Fruit fly (Drosophila melanogaster) whole organism, embryonic: ENCODE results near the gene kri.
A peak's percentile ranks its signal among the peaks of the same experiment; 100 is the strongest.

Experiments used
- Asciz ChIP-seq: fragments of 200-800 bp; sonication (Bioruptor generic); optimal IDR thresholded peaks from 2 replicates; lab custom pipeline; 2017; ENCODE audit warnings: missing biosample characterization, mild to moderate bottlenecking, missing genetic modification characterization, missing genetic modification reagents
- B-H2 ChIP-seq: fragments of 200-800 bp; sonication (Bioruptor generic); optimal IDR thresholded peaks from 2 replicates; lab custom pipeline; 2018; ENCODE audit warnings: missing biosample characterization, mild to moderate bottlenecking, missing genetic modification characterization
- CG1024 ChIP-seq: fragments of 200-800 bp; sonication (Bioruptor generic); IDR thresholded peaks from 2 replicates; pipeline ENCODE4 v1.3.6; 2022; ENCODE audit warnings: missing biosample characterization, missing genetic modification characterization
- CG10321 ChIP-seq: fragments of 200-800 bp; sonication (Bioruptor generic); IDR thresholded peaks from 2 replicates; pipeline ENCODE4 v1.3.6; 2022; ENCODE audit warnings: missing biosample characterization, missing genetic modification characterization
- CG10979 ChIP-seq: fragments of 200-800 bp; sonication (Bioruptor generic); optimal IDR thresholded peaks from 2 replicates; lab custom pipeline; 2018; ENCODE audit warnings: missing biosample characterization, mild to moderate bottlenecking, missing genetic modification characterization, moderate library complexity
- CG12104 ChIP-seq: fragments of 200-800 bp; sonication (Bioruptor generic); optimal IDR thresholded peaks from 3 replicates; lab custom pipeline; 2016; ENCODE audit warnings: missing biosample characterization, missing genetic modification characterization
- CG12942 ChIP-seq: fragments of 200-800 bp; sonication (Bioruptor generic); optimal IDR thresholded peaks from 3 replicates; lab custom pipeline; 2016; ENCODE audit warnings: missing biosample characterization, missing genetic modification characterization
- CG16815 ChIP-seq: fragments of 200-800 bp; sonication (Bioruptor generic); optimal IDR thresholded peaks from 3 replicates; lab custom pipeline; 2017; ENCODE audit warnings: missing biosample characterization, mild to moderate bottlenecking, missing genetic modification characterization
- CG17385 ChIP-seq: fragments of 200-800 bp; sonication (Bioruptor generic); optimal IDR thresholded peaks from 3 replicates; lab custom pipeline; 2018; ENCODE audit warnings: missing biosample characterization, mild to moderate bottlenecking, missing genetic modification characterization
- CG18476 ChIP-seq: fragments of 200-800 bp; sonication (Bioruptor generic); optimal IDR thresholded peaks from 2 replicates; lab custom pipeline; 2016; ENCODE audit warnings: missing biosample characterization, mild to moderate bottlenecking, missing genetic modification characterization
- CG2129 ChIP-seq: fragments of 200-800 bp; sonication (Bioruptor generic); IDR thresholded peaks from 2 replicates; pipeline ENCODE4 v1.3.6; 2022; ENCODE audit warnings: missing biosample characterization, missing genetic modification characterization; ENCODE audit not compliant: partially characterized antibody
- CG2875 ChIP-seq: fragments of 200-800 bp; sonication (Bioruptor generic); optimal IDR thresholded peaks from 2 replicates; lab custom pipeline; 2017; ENCODE audit warnings: missing biosample characterization, mild to moderate bottlenecking, missing genetic modification characterization, missing genetic modification reagents
- CG30020 ChIP-seq: fragments of 200-800 bp; optimal IDR thresholded peaks from 2 replicates; lab custom pipeline; 2019; ENCODE audit warnings: missing biosample characterization, mild to moderate bottlenecking, missing genetic modification characterization, moderate library complexity
- CG30431 ChIP-seq: fragments of 200-800 bp; sonication (Bioruptor generic); optimal IDR thresholded peaks from 2 replicates; lab custom pipeline; 2017; ENCODE audit warnings: missing biosample characterization, missing genetic modification characterization
- CG34224 ChIP-seq: fragments of 200-800 bp; sonication (Bioruptor generic); IDR thresholded peaks from 3 replicates; pipeline ENCODE4 v1.3.6; 2022; ENCODE audit warnings: missing biosample characterization, missing genetic modification characterization; ENCODE audit not compliant: partially characterized antibody
- CG5953 ChIP-seq: fragments of 200-800 bp; sonication (Bioruptor generic); IDR thresholded peaks from 2 replicates; pipeline ENCODE4 v1.3.6; 2022; ENCODE audit warnings: missing biosample characterization, missing genetic modification characterization
- CG6654 ChIP-seq: fragments of 200-800 bp; sonication (Bioruptor generic); optimal IDR thresholded peaks from 2 replicates; lab custom pipeline; 2017; ENCODE audit warnings: missing biosample characterization, mild to moderate bottlenecking, missing genetic modification characterization
- CG6791 ChIP-seq: fragments of 200-800 bp; sonication (Bioruptor generic); IDR thresholded peaks from 3 replicates; pipeline ENCODE4 v1.3.6; 2022; ENCODE audit warnings: missing biosample characterization, missing genetic modification characterization; ENCODE audit not compliant: partially characterized antibody
- CG7839 ChIP-seq: fragments of 200-800 bp; sonication (Bioruptor generic); optimal IDR thresholded peaks from 3 replicates; lab custom pipeline; 2018; ENCODE audit warnings: missing biosample characterization, mild to moderate bottlenecking, missing genetic modification characterization, moderate library complexity
- CG9932 ChIP-seq: fragments of 200-800 bp; sonication (Bioruptor generic); IDR thresholded peaks from 2 replicates; pipeline ENCODE4 v1.3.6; 2022; ENCODE audit warnings: missing biosample characterization, missing genetic modification characterization
- Dbx ChIP-seq: fragments of 200-800 bp; sonication (Bioruptor generic); IDR thresholded peaks from 3 replicates; pipeline ENCODE4 v1.3.6; 2022; ENCODE audit warnings: missing biosample characterization, missing genetic modification characterization
- E2f1 ChIP-seq: fragments of 200-800 bp; sonication (Bioruptor generic); IDR thresholded peaks from 2 replicates; pipeline ENCODE4 v1.3.6; 2022; ENCODE audit warnings: missing biosample characterization, missing genetic modification characterization
- GATAe ChIP-seq: fragments of 200-800 bp; sonication (Bioruptor generic); conservative IDR thresholded peaks from 2 replicates; pipeline ENCODE4 v1.3.6; 2022; ENCODE audit warnings: missing biosample characterization, missing genetic modification characterization
- Gug ChIP-seq: fragments of 200-800 bp; sonication (Bioruptor generic); IDR thresholded peaks from 4 replicates; pipeline ENCODE4 v1.3.6; 2022; ENCODE audit warnings: missing biosample characterization, missing genetic modification characterization
- PHDP ChIP-seq: fragments of 200-800 bp; sonication (Bioruptor generic); optimal IDR thresholded peaks from 3 replicates; lab custom pipeline; 2018; ENCODE audit warnings: missing biosample characterization, mild to moderate bottlenecking, missing genetic modification characterization, moderate library complexity
- Side ChIP-seq: fragments of 200-800 bp; sonication (Bioruptor generic); optimal IDR thresholded peaks from 2 replicates; lab custom pipeline; 2016; ENCODE audit warnings: missing biosample characterization, missing genetic modification characterization
- Taf1 ChIP-seq: fragments of 200-800 bp; sonication (Bioruptor generic); IDR thresholded peaks from 2 replicates; pipeline ENCODE4 v1.3.6; 2022; ENCODE audit warnings: missing biosample characterization, missing genetic modification characterization
- ac ChIP-seq: fragments of 200-800 bp; sonication (Bioruptor generic); optimal IDR thresholded peaks from 3 replicates; lab custom pipeline; 2017; ENCODE audit warnings: missing biosample characterization, mild to moderate bottlenecking, missing genetic modification characterization
- caup ChIP-seq: fragments of 200-800 bp; sonication (Bioruptor generic); optimal IDR thresholded peaks from 3 replicates; lab custom pipeline; 2017; ENCODE audit warnings: missing biosample characterization, mild to moderate bottlenecking, missing genetic modification characterization, moderate library complexity; ENCODE audit not compliant: severe bottlenecking
- croc ChIP-seq: fragments of 200-800 bp; sonication (Bioruptor generic); conservative IDR thresholded peaks from 3 replicates; pipeline ENCODE4 v1.3.6; 2022; ENCODE audit warnings: missing biosample characterization, missing genetic modification characterization
- cwo ChIP-seq: fragments of 200-800 bp; sonication (Bioruptor generic); optimal IDR thresholded peaks from 3 replicates; lab custom pipeline; 2017; ENCODE audit warnings: missing biosample characterization, missing genetic modification characterization, mild to moderate bottlenecking, moderate library complexity, missing genetic modification reagents
- dpn ChIP-seq, 2 experiments: fragments of 200-800 bp; sonication (Bioruptor generic); optimal IDR thresholded peaks; 3 replicates each; lab custom pipeline; 2016; ENCODE audit warnings: missing biosample characterization in 2 of 2, missing genetic modification characterization in 2 of 2
- fd3F ChIP-seq: fragments of 200-800 bp; sonication (Bioruptor generic); optimal IDR thresholded peaks from 2 replicates; lab custom pipeline; 2018; ENCODE audit warnings: missing biosample characterization, mild to moderate bottlenecking, missing genetic modification characterization, moderate library complexity
- gem ChIP-seq: fragments of 200-800 bp; sonication (Bioruptor generic); optimal IDR thresholded peaks from 2 replicates; lab custom pipeline; 2019; ENCODE audit warnings: missing biosample characterization, mild to moderate bottlenecking, missing genetic modification characterization, moderate library complexity
- grau ChIP-seq: fragments of 200-800 bp; optimal IDR thresholded peaks from 3 replicates; lab custom pipeline; 2019; ENCODE audit warnings: missing biosample characterization, mild to moderate bottlenecking, missing genetic modification characterization, moderate library complexity
- kah ChIP-seq: fragments of 200-800 bp; sonication (Bioruptor generic); optimal IDR thresholded peaks from 2 replicates; lab custom pipeline; 2018; ENCODE audit warnings: missing biosample characterization, mild to moderate bottlenecking, missing genetic modification characterization
- kni ChIP-seq: fragments of 200-800 bp; sonication (Bioruptor generic); optimal IDR thresholded peaks from 3 replicates; lab custom pipeline; 2017; ENCODE audit warnings: mild to moderate bottlenecking, missing biosample characterization, missing genetic modification reagents, missing genetic modification characterization
- knrl ChIP-seq: fragments of 200-800 bp; sonication (Bioruptor generic); IDR thresholded peaks from 3 replicates; pipeline ENCODE4 v1.3.6; 2022; ENCODE audit warnings: missing biosample characterization, missing genetic modification characterization; ENCODE audit not compliant: partially characterized antibody
- lmd ChIP-seq: fragments of 200-800 bp; sonication (Bioruptor generic); IDR thresholded peaks from 2 replicates; pipeline ENCODE4 v1.3.6; 2022; ENCODE audit warnings: missing biosample characterization, missing genetic modification characterization
- maf-S ChIP-seq: fragments of 200-800 bp; sonication (Bioruptor generic); optimal IDR thresholded peaks from 2 replicates; lab custom pipeline; 2016; ENCODE audit warnings: missing biosample characterization, missing genetic modification characterization
- mam ChIP-seq: fragments of 200-800 bp; sonication (Bioruptor generic); optimal IDR thresholded peaks from 3 replicates; lab custom pipeline; 2016; ENCODE audit warnings: missing biosample characterization, missing genetic modification characterization
- pum ChIP-seq: fragments of 200-800 bp; sonication (Bioruptor generic); optimal IDR thresholded peaks from 2 replicates; lab custom pipeline; 2016; ENCODE audit warnings: missing biosample characterization, missing genetic modification characterization
- ranshi ChIP-seq: fragments of 200-800 bp; sonication (Bioruptor generic); IDR thresholded peaks from 2 replicates; pipeline ENCODE4 v1.3.6; 2022; ENCODE audit warnings: missing biosample characterization, missing genetic modification characterization
- schlank ChIP-seq: fragments of 200-800 bp; sonication (Bioruptor generic); optimal IDR thresholded peaks from 2 replicates; lab custom pipeline; 2018; ENCODE audit warnings: missing biosample characterization, mild to moderate bottlenecking, missing genetic modification characterization
- ssp ChIP-seq: fragments of 200-800 bp; sonication (Bioruptor generic); IDR thresholded peaks from 2 replicates; pipeline ENCODE4 v1.3.6; 2022; ENCODE audit warnings: missing biosample characterization, missing genetic modification characterization
- tin ChIP-seq: fragments of 200-800 bp; sonication (Bioruptor generic); optimal IDR thresholded peaks from 3 replicates; lab custom pipeline; 2016; ENCODE audit warnings: missing biosample characterization, missing genetic modification characterization
- tx ChIP-seq: fragments of 200-800 bp; sonication (Bioruptor generic); optimal IDR thresholded peaks from 2 replicates; lab custom pipeline; 2016; ENCODE audit warnings: missing biosample characterization, missing genetic modification characterization
- vfl ChIP-seq: fragments of 200-800 bp; sonication (Bioruptor generic); optimal IDR thresholded peaks from 2 replicates; lab custom pipeline; 2016; ENCODE audit warnings: missing biosample characterization, missing genetic modification characterization
- zen2 ChIP-seq: fragments of 200-800 bp; sonication (Bioruptor generic); IDR thresholded peaks from 3 replicates; pipeline ENCODE4 v1.3.6; 2022; ENCODE audit warnings: missing biosample characterization, missing genetic modification characterization; ENCODE audit not compliant: partially characterized antibody
- zfh2 ChIP-seq: fragments of 200-800 bp; sonication (Bioruptor generic); optimal IDR thresholded peaks from 2 replicates; lab custom pipeline; 2016; ENCODE audit warnings: missing biosample characterization, missing genetic modification characterization

Gene kri

DNA sequence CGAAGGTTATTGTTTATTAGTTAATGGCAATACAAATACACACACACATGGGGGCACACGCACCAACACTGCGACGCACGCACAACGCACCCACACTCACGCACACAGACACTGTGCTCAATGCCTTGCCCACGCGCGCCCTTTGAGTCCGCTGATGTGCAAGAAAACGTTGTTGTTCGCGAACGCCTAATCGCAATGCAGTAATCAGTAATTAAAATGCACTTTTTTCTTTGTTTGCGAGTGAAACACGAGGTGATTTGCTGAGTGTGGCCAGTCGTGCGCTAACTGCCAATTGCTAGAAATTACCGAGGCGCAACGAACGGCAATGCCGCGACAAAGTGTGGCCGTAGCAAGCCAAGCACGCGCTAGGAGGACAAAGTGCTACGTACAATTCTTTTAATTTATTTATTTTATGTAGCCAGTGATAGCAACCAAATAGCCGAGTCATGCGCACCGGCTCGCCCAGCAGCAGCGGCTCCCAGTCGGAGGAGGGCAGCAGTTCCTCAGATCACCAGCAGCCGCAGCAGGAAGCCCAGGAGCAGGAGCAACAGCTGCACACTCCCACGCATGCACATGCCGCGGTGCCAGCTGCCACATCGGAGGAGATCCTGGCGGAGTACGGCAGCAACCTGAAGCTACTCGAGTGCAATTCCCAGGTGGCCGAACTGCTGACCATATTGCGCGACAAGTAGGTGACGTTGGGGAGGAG is at the start of gene kri, which contains the start of gene S6k (continued):
- TF ChIP-seq CG10979 (no peak), CG2129 (GFP tag; lab: Robert Waterston, UW) (no peak), CG30020 (tag; lab: Kevin White, UChicago) (peak; percentile 9), CG5953 (GFP tag; lab: Robert Waterston, UW) (no peak), croc (GFP tag; lab: Robert Waterston, UW) (no peak), PHDP (tag; lab: Kevin White, UChicago) (peak; percentile 20), maf-S (GFP tag; lab: Kevin White, UChicago) (no peak), grau (peak; percentile 19), Asciz (GFP tag; lab: Kevin White, UChicago) (no peak), CG2875 (GFP tag; lab: Kevin White, UChicago) (no peak), fd3F (GFP tag; lab: Kevin White, UChicago) (no peak), CG12104 (GFP tag; lab: Kevin White, UChicago) (no peak), dpn (GFP tag; optimal IDR thresholded peaks at IDR 0.05; lab: Kevin White, UChicago) (no peak), schlank (tag; lab: Kevin White, UChicago) (no peak), ranshi (no peak), CG17385 (GFP tag; lab: Kevin White, UChicago) (peak; percentile 28), Gug (GFP tag; lab: Robert Waterston, UW) (no peak), E2f1 (GFP tag; lab: Robert Waterston, UW) (no peak), caup (GFP tag; lab: Kevin White, UChicago) (no peak), CG16815 (GFP tag; lab: Kevin White, UChicago) (no peak), vfl (no peak), Side (GFP tag; lab: Kevin White, UChicago) (no peak), GATAe (no peak), ac (GFP tag; lab: Kevin White, UChicago) (no peak), cwo (GFP tag; lab: Kevin White, UChicago) (peak; percentile 36), tx (no peak), CG7839 (tag; lab: Kevin White, UChicago) (peak; percentile 7), mam (GFP tag; lab: Kevin White, UChicago) (no peak), lmd (no peak), Taf1 (GFP tag; lab: Robert Waterston, UW) (no peak), Dbx (GFP tag; lab: Robert Waterston, UW) (no peak), CG6791 (GFP tag; lab: Robert Waterston, UW) (peak; percentile 49; the same call in 1 of the 3 replicates), kah (no peak), CG6654 (no peak), gem (tag; lab: Kevin White, UChicago) (no peak), pum (GFP tag; lab: Kevin White, UChicago) (no peak), CG9932 (GFP tag; lab: Robert Waterston, UW) (no peak), knrl (GFP tag; lab: Robert Waterston, UW) (peak; percentile 26; the same call in 1 of the 3 replicates), CG34224 (peak; percentile 29; the same call in 1 of the 3 replicates), ssp (GFP tag; lab: Robert Waterston, UW) (no peak), tin (GFP tag; lab: Kevin White, UChicago) (no peak), zen2 (GFP tag; lab: Robert Waterston, UW) (no peak), kni (peak; percentile 24), CG12942 (GFP tag; lab: Kevin White, UChicago) (no peak), zfh2 (no peak), CG10321 (GFP tag; lab: Robert Waterston, UW) (no peak), CG30431 (GFP tag; lab: Kevin White, UChicago) (no peak), B-H2 (no peak), CG18476 (GFP tag; lab: Kevin White, UChicago) (no peak), CG1024 (no peak)
